Worm (Caenorhabditis elegans): ENCODE results near the gene fbxa-158.
"Not testable (repeated sequence)": the region's sequence is repeated elsewhere in the genome, so short reads cannot be mapped to it uniquely, and the experiment has no call there.

ce11 chrII:1633490-1633889 is 12.4 kb upstream of the fbxa-158 start, which contains the start of gene C08E3.1:
- TF ChIP-seq him-1, W03F9.2, dao-5 (tag; optimal IDR thresholded peaks at IDR 0.05): not testable (repeated sequence)
